Worm (Caenorhabditis elegans): ENCODE results near the gene ndua-7.

ndua-7 gene

DNA sequence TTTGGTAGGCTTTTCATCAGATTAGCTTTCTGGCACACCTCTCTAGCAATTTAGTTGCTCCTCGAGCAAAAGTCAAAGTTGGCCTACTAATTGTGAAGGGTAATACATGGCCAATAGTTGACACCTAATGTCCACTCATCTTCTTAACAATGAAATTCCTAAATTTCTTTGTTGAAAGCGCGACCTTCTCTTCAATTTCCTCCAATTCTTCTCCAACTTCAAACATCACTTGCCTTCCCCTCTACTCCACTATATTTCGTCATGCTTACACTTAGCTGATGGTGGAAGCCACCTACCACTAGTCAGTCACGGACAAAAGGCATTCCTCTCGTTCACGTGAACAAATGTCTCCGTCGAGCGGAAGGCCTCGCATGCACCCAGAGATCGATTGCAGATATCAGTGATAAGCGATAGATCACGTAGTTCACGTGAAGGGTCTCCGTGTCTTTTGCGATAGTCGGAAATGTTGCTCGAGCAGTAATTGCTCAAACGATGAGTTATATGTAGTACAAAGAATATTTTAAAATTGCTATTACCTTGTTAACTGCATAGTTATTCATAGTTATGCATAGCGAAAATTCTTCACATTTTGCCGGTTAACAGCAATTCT lies 25.3 kb downstream of the ndua-7 start, which contains the start of gene E01G4.3:
Gene E01G4.3, minus strand, starts transcription at position 560 of the 610 bp plus-strand sequence.
- TF ChIP-seq ztf-11 (tag; optimal IDR thresholded peaks at IDR 0.05) (no peak), mep-1 (tag; optimal IDR thresholded peaks at IDR 0.05) (no peak), M03D4.4 (tag; optimal IDR thresholded peaks at IDR 0.05) (no peak), hlh-1 (tag; optimal IDR thresholded peaks at IDR 0.05) (peak; percentile 72), elt-3 (tag; optimal IDR thresholded peaks at IDR 0.05) (peak; percentile 48), ham-2 (GFP tag; optimal IDR thresholded peaks at IDR 0.05) (peak; percentile 23), pha-4 (tag; optimal IDR thresholded peaks at IDR 0.05) (no peak), ceh-43 (GFP tag; optimal IDR thresholded peaks at IDR 0.05) (no peak), unc-62 (GFP tag; optimal IDR thresholded peaks at IDR 0.05) (peak; percentile 79), unc-120 (tag; optimal IDR thresholded peaks at IDR 0.05; ENCODE audit: poor library complexity, severe bottlenecking) (peak; percentile 52)

DNA sequence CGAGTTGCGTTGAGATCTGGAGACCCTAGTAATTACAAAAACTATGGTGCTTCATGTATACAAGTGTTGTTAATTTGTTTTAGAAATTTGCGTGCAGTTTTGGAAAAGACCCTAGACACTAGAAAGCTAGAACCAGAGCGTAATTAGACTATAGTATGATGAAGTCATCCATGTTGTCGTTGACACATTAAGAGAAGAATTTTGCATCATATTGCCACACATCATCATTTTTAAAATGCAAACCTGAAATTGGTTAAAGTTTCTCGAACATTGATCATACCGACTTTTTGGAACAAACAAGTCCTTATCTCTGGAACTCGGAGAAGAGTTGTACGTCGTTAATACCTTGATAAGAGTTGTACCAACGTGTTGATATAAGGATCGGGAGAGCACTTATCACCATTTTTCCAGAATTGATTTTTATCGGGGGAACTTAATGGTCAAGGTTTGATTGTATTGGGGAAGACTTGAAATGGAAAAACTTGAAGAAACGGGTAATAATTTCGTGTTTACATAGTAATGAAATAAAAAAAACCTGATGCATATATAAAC lies 26.5 kb downstream of the ndua-7 start:
- TF ChIP-seq ztf-11 (tag; optimal IDR thresholded peaks at IDR 0.05) (no peak), ceh-43 (GFP tag; optimal IDR thresholded peaks at IDR 0.05) (no peak), zip-8 (tag; optimal IDR thresholded peaks at IDR 0.05) (no peak)

DNA sequence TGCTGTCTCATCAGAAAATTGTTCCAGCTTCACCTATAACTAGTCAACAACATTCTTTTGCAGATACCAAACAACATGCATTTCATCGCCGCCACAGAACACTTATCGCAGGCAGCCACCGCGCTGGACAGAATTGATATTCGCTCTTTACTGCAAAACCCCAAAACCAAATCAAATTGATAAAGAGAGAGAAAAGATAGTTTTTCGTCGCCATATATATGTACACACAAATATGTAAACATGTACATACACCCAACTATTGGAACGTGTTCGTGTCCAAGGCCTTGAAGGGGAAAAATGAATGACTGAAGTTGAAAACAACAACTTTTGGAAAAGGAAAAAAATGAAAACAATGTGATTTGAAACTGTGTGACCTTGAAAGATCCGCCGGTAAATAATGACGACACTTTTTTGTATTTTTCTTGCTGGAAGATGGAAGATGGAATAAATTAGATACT lies 29.0 kb downstream of the ndua-7 start:
- TF ChIP-seq bed-3 (GFP tag; optimal IDR thresholded peaks at IDR 0.05) (no peak), sptf-1 (tag; optimal IDR thresholded peaks at IDR 0.05) (no peak), ham-2 (GFP tag; optimal IDR thresholded peaks at IDR 0.05) (no peak), tbx-8 (GFP tag; optimal IDR thresholded peaks at IDR 0.05) (no peak), elt-1 (tag; optimal IDR thresholded peaks at IDR 0.05; ENCODE audit: borderline replicate concordance, insufficient read depth) (no peak), sem-2 (GFP tag; optimal IDR thresholded peaks at IDR 0.05) (no peak), lin-32 (GFP tag; optimal IDR thresholded peaks at IDR 0.05) (no peak), mls-2 (tag; optimal IDR thresholded peaks at IDR 0.05) (no peak), hlh-1 (tag; optimal IDR thresholded peaks at IDR 0.05) (no peak), nhr-76 (tag; optimal IDR thresholded peaks at IDR 0.05) (no peak), mab-5 (tag; optimal IDR thresholded peaks at IDR 0.05) (no peak), ceh-43 (GFP tag; optimal IDR thresholded peaks at IDR 0.05) (no peak), ces-1 (GFP tag; optimal IDR thresholded peaks at IDR 0.05) (no peak), mep-1 (tag; optimal IDR thresholded peaks at IDR 0.05) (no peak), ceh-83 (GFP tag; optimal IDR thresholded peaks at IDR 0.05) (no peak), drap-1 (GFP tag; optimal IDR thresholded peaks at IDR 0.05) (no peak)

DNA sequence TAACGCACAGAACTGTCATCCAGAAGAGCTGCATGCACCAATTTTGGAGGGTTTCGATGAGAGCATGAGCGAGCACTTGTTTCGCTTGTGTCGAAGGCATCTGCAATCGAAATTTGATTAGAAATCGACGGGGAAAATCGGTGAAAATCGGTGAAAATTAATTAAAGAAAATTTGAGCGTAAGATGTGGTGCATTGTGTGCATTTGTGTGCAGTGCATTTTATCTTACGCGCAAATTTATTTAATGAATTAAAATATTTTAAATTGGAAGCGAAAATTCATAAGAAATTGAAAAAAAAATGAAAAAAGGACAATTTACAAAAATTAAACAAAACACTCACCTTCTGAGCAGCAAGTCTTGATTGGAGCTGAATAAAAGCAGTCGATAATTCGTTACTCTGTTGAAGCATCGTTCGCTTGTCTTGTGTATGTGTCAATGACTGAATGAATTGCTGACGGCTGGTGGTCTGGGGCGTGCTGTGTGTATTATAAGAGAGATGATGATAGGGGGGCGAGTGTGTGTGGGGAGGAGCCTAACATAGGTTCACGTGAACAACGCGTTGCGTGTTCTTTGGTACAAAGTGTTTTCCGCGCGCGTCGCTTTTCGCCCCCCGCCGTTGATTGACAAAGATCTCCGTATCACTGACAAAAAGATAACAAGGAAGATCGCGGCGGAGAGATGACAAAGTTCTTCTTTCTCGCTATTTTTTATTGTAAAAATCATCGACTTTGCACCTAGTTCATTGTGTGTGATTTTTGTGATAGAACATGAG lies 32.6 kb downstream of the ndua-7 start:
- TF ChIP-seq pha-4 (tag; optimal IDR thresholded peaks at IDR 0.05) (no peak), lin-13 (tag; optimal IDR thresholded peaks at IDR 0.05) (no peak), ceh-83 (GFP tag; optimal IDR thresholded peaks at IDR 0.05) (no peak), ceh-39 (tag; optimal IDR thresholded peaks at IDR 0.05) (no peak), drap-1 (GFP tag; optimal IDR thresholded peaks at IDR 0.05) (peak; percentile 20), lin-32 (GFP tag; optimal IDR thresholded peaks at IDR 0.05) (no peak), sem-2 (GFP tag; optimal IDR thresholded peaks at IDR 0.05) (no peak), unc-120 (tag; optimal IDR thresholded peaks at IDR 0.05; ENCODE audit: poor library complexity, severe bottlenecking) (peak; percentile 89), nhr-237 (tag; optimal IDR thresholded peaks at IDR 0.05) (peak; percentile 12), unc-62 (GFP tag; optimal IDR thresholded peaks at IDR 0.05) (peak; percentile 97), mep-1 (tag; optimal IDR thresholded peaks at IDR 0.05) (no peak), blmp-1 (tag; optimal IDR thresholded peaks at IDR 0.05) (no peak), hlh-1 (tag; optimal IDR thresholded peaks at IDR 0.05) (peak; percentile 85), cnd-1 (tag; optimal IDR thresholded peaks at IDR 0.05) (peak; percentile 15), elt-1 (tag; optimal IDR thresholded peaks at IDR 0.05; ENCODE audit: borderline replicate concordance, insufficient read depth) (peak; percentile 79), elt-3 (tag; optimal IDR thresholded peaks at IDR 0.05) (peak; percentile 80), ceh-43 (GFP tag; optimal IDR thresholded peaks at IDR 0.05) (no peak), sptf-1 (tag; optimal IDR thresholded peaks at IDR 0.05) (no peak), nhr-12 (tag; optimal IDR thresholded peaks at IDR 0.05) (no peak), ham-2 (GFP tag; optimal IDR thresholded peaks at IDR 0.05) (peak; percentile 61)
